Fruit fly (Drosophila melanogaster) Kc167 (cell line): ENCODE data around the gene CG42866.

Experiments used
- Myc ChIP-seq: fragments of >200 bp; optimal IDR thresholded peaks from 2 replicates; lab custom pipeline; 2017; ENCODE audit warnings: missing external identifiers
- Sin3A ChIP-seq: fragments of >200 bp; optimal IDR thresholded peaks from 2 replicates; lab custom pipeline; 2018; ENCODE audit warnings: missing external identifiers
- h ChIP-seq: fragments of >200 bp; optimal IDR thresholded peaks from 3 replicates; lab custom pipeline; 2018; ENCODE audit warnings: missing external identifiers
- insv ChIP-seq: fragments of >200 bp; optimal IDR thresholded peaks from 3 replicates; lab custom pipeline; 2018; ENCODE audit warnings: missing external identifiers
- psq ChIP-seq: fragments of >200 bp; optimal IDR thresholded peaks from 2 replicates; lab custom pipeline; 2017; ENCODE audit warnings: missing external identifiers
- ttk ChIP-seq: sonication (Bioruptor generic); optimal IDR thresholded peaks from 2 replicates; lab custom pipeline; 2017; ENCODE audit warnings: missing external identifiers

Gene CG42866

dm6 chr2L:19940036-19940435, 21.4 kb downstream of the CG42866 start:
- TF ChIP-seq h (lab: Kevin White, UChicago), result no peak
- TF ChIP-seq Sin3A (lab: Kevin White, UChicago), result no peak
- no peak for TF ChIP-seq ttk (lab: Kevin White, UChicago)
- no peak for TF ChIP-seq insv (lab: Kevin White, UChicago)
- TF ChIP-seq psq (lab: Kevin White, UChicago), result no peak
- TF ChIP-seq Myc (lab: Kevin White, UChicago), result no peak

DNA sequence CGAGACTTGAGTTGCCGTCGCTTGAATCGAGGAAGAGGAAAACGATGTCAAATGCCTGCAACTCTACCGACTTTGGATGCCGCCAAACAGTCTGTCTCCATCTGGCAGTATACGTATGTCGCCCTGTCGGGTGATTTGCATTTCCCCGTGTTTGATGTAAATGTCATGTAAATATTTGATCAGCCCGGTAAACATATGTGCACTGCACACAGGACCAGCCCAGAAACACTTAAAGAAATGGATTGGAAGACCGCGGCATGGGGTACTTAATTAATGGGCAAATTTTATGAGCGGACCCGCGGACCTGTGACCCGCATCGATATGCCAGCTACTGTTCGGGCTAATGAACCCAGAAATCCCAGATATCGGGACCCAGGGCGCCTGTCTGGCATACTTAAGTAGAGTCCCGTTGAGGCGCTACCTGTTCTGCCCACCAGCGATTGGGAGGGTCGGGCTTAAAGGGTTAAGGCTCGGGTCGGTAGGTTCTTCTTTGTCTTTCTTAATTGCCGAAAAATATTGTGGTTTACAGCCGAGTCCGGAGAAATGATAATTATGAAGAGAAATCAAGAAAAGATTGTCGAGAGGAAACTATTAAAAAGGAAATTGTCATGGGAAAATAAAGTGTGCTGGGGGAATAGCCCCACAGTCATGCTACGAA, 23.6 kb downstream of the CG42866 start:
- no peak for TF ChIP-seq ttk (lab: Kevin White, UChicago)
- TF ChIP-seq Sin3A (lab: Kevin White, UChicago), result no peak
- no peak for TF ChIP-seq Myc (lab: Kevin White, UChicago)
- no peak for TF ChIP-seq h (lab: Kevin White, UChicago)
- TF ChIP-seq psq (lab: Kevin White, UChicago), result no peak
- no peak for TF ChIP-seq insv (lab: Kevin White, UChicago)

DNA sequence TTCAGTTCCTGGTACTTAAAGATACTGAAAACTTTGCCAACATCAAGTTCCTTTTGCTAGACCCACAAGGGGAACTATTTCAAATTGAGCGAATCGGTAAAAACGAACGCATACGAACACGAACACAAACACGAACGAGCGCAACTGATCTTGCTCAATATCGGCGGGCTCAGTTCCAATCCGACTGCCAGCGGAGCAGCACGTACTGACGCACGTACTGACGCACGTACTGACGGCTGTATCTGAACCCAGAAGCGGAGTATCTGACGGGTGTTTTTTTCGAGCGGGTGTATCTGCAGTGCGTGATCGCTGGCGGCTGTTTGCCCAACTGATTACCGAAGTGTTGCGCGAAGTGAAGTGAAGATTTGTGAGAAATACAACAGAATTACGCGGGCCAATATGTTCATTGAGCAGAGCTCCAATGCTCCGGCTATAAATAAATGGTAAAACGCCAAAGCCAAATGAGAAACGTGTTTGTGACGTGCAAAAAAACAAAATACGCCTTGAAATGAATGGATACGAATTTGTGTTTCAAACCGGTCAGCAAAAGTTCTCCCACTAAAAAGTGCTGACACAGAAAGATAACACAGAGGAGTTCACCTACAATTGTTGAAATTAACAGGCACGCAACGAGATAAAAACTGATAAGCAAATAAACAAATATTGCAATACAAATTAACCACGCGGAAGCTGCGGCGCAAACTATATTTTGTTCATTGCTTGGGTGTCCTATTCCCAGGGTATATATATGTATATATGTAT, 26.2 kb downstream of the CG42866 start:
- TF ChIP-seq insv (lab: Kevin White, UChicago) (no peak), Sin3A (lab: Kevin White, UChicago) (no peak), Myc (lab: Kevin White, UChicago) (no peak), ttk (lab: Kevin White, UChicago) (no peak)

- TF ChIP-seq Myc (lab: Kevin White, UChicago) (no peak), psq (lab: Kevin White, UChicago) (no peak), h (lab: Kevin White, UChicago) (no peak), Sin3A (lab: Kevin White, UChicago) (no peak), ttk (lab: Kevin White, UChicago) (no peak), insv (lab: Kevin White, UChicago) (no peak)
These were observed 29.0 kb downstream of the CG42866 start for dm6 chr2L:19932523-19932922.

- TF ChIP-seq psq (lab: Kevin White, UChicago) (no peak), insv (lab: Kevin White, UChicago) (no peak), Myc (lab: Kevin White, UChicago) (no peak), h (lab: Kevin White, UChicago) (no peak), Sin3A (lab: Kevin White, UChicago) (no peak), ttk (lab: Kevin White, UChicago) (no peak)
These were observed 31.4 kb downstream of the CG42866 start for dm6 chr2L:19930102-19930501.

DNA sequence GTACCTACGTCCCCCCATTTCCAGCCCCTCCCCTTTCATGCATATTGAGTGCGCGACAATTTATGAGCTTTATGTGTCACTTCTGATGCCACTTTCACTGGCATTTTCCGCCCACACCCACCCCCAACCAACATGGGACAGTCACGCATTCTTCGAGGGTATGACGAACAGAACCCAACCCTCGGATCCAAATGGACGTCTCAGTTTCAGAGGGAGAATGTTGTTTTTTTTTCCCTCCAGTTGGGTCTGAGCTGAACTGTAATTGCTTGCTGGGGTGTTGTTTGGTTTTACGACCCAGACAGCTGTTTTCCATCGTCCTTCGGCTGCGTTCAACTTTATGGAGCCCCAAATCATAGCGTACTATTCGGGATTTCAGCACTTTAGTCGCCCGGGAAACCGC, 37.7 kb downstream of the CG42866 start:
- no peak for TF ChIP-seq Sin3A (lab: Kevin White, UChicago)
- TF ChIP-seq psq (lab: Kevin White, UChicago), result no peak
- TF ChIP-seq insv (lab: Kevin White, UChicago), result no peak
- TF ChIP-seq ttk (lab: Kevin White, UChicago), result no peak
- no peak for TF ChIP-seq Myc (lab: Kevin White, UChicago)
- no peak for TF ChIP-seq h (lab: Kevin White, UChicago)

DNA sequence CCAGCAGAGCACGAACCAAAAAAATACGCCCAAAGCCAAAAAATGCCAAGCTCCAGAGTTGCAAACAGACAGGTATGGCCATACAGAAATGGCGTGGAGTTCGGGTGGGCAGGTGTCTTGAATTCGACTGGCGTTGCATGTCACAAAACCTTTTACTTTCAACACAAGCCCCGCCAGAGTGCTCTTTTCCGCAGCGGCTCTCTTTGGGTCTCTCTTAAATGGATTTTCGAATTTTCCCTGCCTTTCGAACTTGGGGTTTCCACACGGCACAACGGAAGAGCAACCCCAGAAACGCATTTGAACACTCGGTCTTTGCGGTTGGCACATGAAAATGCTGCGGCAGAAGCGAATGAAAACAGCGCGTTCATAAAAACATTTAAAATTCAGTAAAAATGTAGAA, 43.6 kb downstream of the CG42866 start:
- TF ChIP-seq ttk (lab: Kevin White, UChicago) (no peak), psq (lab: Kevin White, UChicago) (no peak), Sin3A (lab: Kevin White, UChicago) (no peak), Myc (lab: Kevin White, UChicago) (no peak), h (lab: Kevin White, UChicago) (no peak)

dm6 chr2L:19916982-19917381, 44.5 kb downstream of the CG42866 start:
- TF ChIP-seq Sin3A (lab: Kevin White, UChicago) (no peak), psq (lab: Kevin White, UChicago) (no peak), ttk (lab: Kevin White, UChicago) (no peak), Myc (lab: Kevin White, UChicago) (no peak), h (lab: Kevin White, UChicago) (no peak), insv (lab: Kevin White, UChicago) (no peak)

dm6 chr2L:19915195-19915594, 46.3 kb downstream of the CG42866 start:
- TF ChIP-seq Myc (lab: Kevin White, UChicago) (no peak), insv (lab: Kevin White, UChicago) (no peak), psq (lab: Kevin White, UChicago) (no peak), h (lab: Kevin White, UChicago) (no peak), ttk (lab: Kevin White, UChicago) (no peak), Sin3A (lab: Kevin White, UChicago) (no peak)

DNA sequence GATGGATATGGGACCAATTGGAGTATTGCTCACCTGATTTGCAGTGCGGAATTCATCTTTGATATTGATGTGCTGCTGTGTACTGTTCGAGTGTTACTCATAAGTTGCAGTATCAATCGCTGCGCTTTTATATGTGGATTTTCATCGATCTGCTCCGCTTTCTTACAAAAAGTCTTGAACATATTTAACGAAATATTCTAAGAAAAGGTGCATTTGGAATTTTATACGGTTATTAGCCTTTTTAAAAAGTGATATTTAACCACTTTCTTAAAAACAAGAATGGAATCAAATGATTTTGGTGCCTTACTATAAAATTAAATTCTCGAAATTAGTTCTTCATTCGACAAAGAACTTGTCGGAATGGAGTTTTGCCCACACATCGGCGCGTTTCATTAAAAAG, 48.1 kb downstream of the CG42866 start, which contains the start of gene TotE:
TotE (minus strand) TSS at position 101 of the 400 bp plus-strand sequence.
- TF ChIP-seq psq (lab: Kevin White, UChicago) (no peak), Sin3A (lab: Kevin White, UChicago) (no peak), insv (lab: Kevin White, UChicago) (no peak), ttk (lab: Kevin White, UChicago) (no peak), h (lab: Kevin White, UChicago) (no peak), Myc (lab: Kevin White, UChicago) (no peak)

DNA sequence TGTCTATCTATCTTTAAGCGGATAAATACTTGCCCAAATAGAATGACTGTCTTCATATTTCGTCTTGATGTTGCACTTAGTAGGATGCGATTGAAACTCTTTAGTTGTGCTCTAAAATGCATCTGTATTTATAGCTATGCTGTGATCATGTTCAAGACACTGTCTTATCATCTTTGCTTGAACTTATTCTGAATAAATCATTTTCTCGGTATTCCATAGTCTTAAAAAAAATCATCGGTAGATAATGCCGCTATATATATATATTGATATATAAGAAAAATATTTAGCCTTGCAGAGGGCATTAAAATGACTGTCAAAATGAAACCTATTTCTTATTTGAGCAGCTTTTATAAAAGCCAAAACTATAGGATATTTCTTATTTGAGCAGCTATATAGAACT, 49.2 kb downstream of the CG42866 start, which contains the start of gene TotF:
TotF (minus strand) TSS at position 101 of the 400 bp plus-strand sequence.
- TF ChIP-seq h (lab: Kevin White, UChicago) (no peak), Myc (lab: Kevin White, UChicago) (no peak), insv (lab: Kevin White, UChicago) (no peak), ttk (lab: Kevin White, UChicago) (no peak), Sin3A (lab: Kevin White, UChicago) (no peak), psq (lab: Kevin White, UChicago) (no peak)
